Worm (Caenorhabditis elegans) whole organism, early embryonic: ENCODE data around the gene mrpl-40.
"Not testable (repeated sequence)": the region's sequence is repeated elsewhere in the genome, so short reads cannot be mapped to it uniquely, and the experiment has no call there.

Experiments used
- B0310.2 ChIP-seq: sonication (generic microtip); optimal IDR thresholded peaks from 2 replicates; lab custom pipeline; 2016; ENCODE audit warnings: mild to moderate bottlenecking, missing genetic modification characterization, missing compliant biosample characterization
- F13C5.2 ChIP-seq: sonication (generic microtip); optimal IDR thresholded peaks from 2 replicates; lab custom pipeline; 2017; ENCODE audit warnings: mild to moderate bottlenecking, missing genetic modification characterization, inconsistent platforms, missing compliant biosample characterization
- aly-1 ChIP-seq: sonication (generic microtip); optimal IDR thresholded peaks from 2 replicates; lab custom pipeline; 2016; ENCODE audit warnings: missing genetic modification characterization, missing compliant biosample characterization
- ama-1 ChIP-seq: fragments of 150-350 bp; optimal IDR thresholded peaks from 2 replicates; lab custom pipeline; 2014
- ceh-13 ChIP-seq: fragments of 200-800 bp; sonication (Bioruptor generic); optimal IDR thresholded peaks from 2 replicates; lab custom pipeline; 2018; ENCODE audit warnings: mild to moderate bottlenecking, missing genetic modification characterization, missing compliant biosample characterization
- ceh-36 ChIP-seq: sonication (generic microtip); optimal IDR thresholded peaks from 2 replicates; lab custom pipeline; 2016; ENCODE audit warnings: missing genetic modification characterization, inconsistent platforms, missing compliant biosample characterization
- ets-7 ChIP-seq: sonication (generic microtip); optimal IDR thresholded peaks from 2 replicates; lab custom pipeline; 2016; ENCODE audit warnings: missing genotype, missing genetic modification characterization, missing compliant biosample characterization
- flt-1 ChIP-seq: fragments of 200-800 bp; sonication (Bioruptor generic); IDR thresholded peaks from 2 replicates; pipeline ENCODE4 v1.3.6; 2022; ENCODE audit warnings: missing genetic modification characterization, missing compliant biosample characterization
- hmbx-1 ChIP-seq: sonication (generic microtip); optimal IDR thresholded peaks from 2 replicates; lab custom pipeline; 2016; ENCODE audit warnings: mild to moderate bottlenecking, missing genetic modification characterization, missing compliant biosample characterization
- hmg-4 ChIP-seq: fragments of 200-800 bp; sonication (Bioruptor generic); optimal IDR thresholded peaks from 2 replicates; lab custom pipeline; 2018; ENCODE audit warnings: mild to moderate bottlenecking, missing genetic modification characterization, missing compliant biosample characterization
- hnd-1 ChIP-seq: sonication (generic microtip); optimal IDR thresholded peaks from 2 replicates; lab custom pipeline; 2016; ENCODE audit warnings: missing genetic modification characterization, missing compliant biosample characterization
- pes-1 ChIP-seq: fragments of 200-800 bp; sonication (Bioruptor generic); IDR thresholded peaks from 2 replicates; pipeline ENCODE4 v1.3.6; 2022; ENCODE audit warnings: missing genetic modification reagents, missing genetic modification characterization, missing compliant biosample characterization
- scrt-1 ChIP-seq: fragments of 200-800 bp; sonication (Bioruptor generic); IDR thresholded peaks from 2 replicates; pipeline ENCODE4 v1.3.6; 2022; ENCODE audit warnings: missing genetic modification characterization, missing compliant biosample characterization
- sea-1 ChIP-seq: fragments of 200-800 bp; sonication (Bioruptor generic); conservative IDR thresholded peaks from 2 replicates; pipeline ENCODE4 v1.3.6; 2022; ENCODE audit warnings: missing genetic modification characterization, missing compliant biosample characterization
- tbx-11 ChIP-seq: fragments of 200-800 bp; sonication (Bioruptor generic); IDR thresholded peaks from 2 replicates; pipeline ENCODE4 v1.3.6; 2022; ENCODE audit warnings: missing genetic modification characterization, missing compliant biosample characterization
- tbx-37 ChIP-seq: fragments of 200-800 bp; sonication (Bioruptor generic); conservative IDR thresholded peaks from 2 replicates; pipeline ENCODE4 v1.3.6; 2022; ENCODE audit warnings: missing genetic modification reagents, missing genetic modification characterization, missing compliant biosample characterization
- tra-4 ChIP-seq: sonication (generic microtip); optimal IDR thresholded peaks from 2 replicates; lab custom pipeline; 2017; ENCODE audit warnings: missing genetic modification characterization, missing compliant biosample characterization

Gene mrpl-40

DNA sequence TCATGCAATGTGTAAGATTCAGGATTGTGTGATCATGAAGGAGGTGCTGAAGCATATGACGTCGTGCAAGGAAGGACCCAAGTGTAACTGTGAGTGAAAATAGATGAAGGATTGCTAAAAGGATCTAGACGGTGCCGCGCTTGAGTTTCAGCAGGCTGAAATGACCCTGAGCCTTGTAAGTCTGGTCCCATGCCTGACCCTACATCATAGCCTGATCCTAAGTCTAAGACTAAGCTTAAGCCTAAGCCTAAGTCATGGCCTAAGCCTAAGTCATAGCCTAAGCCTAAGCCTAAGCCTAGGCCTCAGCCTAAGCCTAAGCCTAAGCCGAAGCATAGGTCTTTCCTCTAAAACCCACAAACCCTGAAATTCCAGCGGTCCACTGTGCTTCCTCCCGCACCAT is 30.5 kb downstream of the mrpl-40 start:
- TF ChIP-seq ets-7 (tag; lab: Kevin White, UChicago) (no peak), ceh-36 (tag; lab: Kevin White, UChicago) (peak; percentile 45), hnd-1 (no peak), hmbx-1 (tag; lab: Kevin White, UChicago) (no peak)

ce11 chrIII:120199-120598 is 32.8 kb downstream of the mrpl-40 start, which contains the start of gene pals-24:
Gene pals-24 (plus strand): TSS chrIII:120435.
- no peak for TF ChIP-seq ceh-13
- TF ChIP-seq F13C5.2 (tag; lab: Kevin White, UChicago) = no peak
- TF ChIP-seq aly-1 = no peak
- TF ChIP-seq ets-7 (tag; lab: Kevin White, UChicago) = no peak
- no peak for TF ChIP-seq ama-1 (lab: Kevin White, UChicago)
- no peak for TF ChIP-seq flt-1 (GFP tag; lab: Robert Waterston, UW)
- TF ChIP-seq tbx-11 (GFP tag; lab: Robert Waterston, UW) = no peak

- TF ChIP-seq hnd-1; ets-7 (tag; lab: Kevin White, UChicago); sea-1 (GFP tag; lab: Robert Waterston, UW): not testable (repeated sequence)
Observed at ce11 chrIII:121983-122449, 34.7 kb downstream of the mrpl-40 start, which contains the start of gene C29F9.12. Gene C29F9.12 (minus strand): TSS chrIII:122033.

DNA sequence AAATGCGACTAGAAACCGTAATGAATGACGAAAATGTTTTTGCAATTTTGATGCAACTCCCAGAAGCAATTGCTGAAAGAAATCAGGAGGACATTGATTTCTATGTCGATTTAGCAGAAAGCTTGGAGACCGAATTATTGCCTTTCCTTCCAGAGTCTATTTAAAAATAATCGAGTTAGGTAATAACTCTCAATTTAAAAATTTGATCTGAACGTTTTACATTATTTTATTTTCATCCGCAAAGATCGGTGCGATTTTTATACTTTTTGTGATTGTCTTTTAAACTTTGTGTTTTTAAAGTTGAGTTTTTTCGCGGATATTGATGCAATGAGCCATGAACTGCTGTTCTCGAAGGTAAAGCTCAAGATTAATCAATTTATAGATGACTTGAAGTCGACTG is 37.1 kb downstream of the mrpl-40 start, which contains the start of gene pals-23:
Gene pals-23, plus strand, starts transcription at position 301 of the 400 bp plus-strand sequence.
- no peak for TF ChIP-seq flt-1 (GFP tag; lab: Robert Waterston, UW)
- TF ChIP-seq hmg-4 (GFP tag; lab: Kevin White, UChicago) = no peak
- TF ChIP-seq hmbx-1 (tag; lab: Kevin White, UChicago) = no peak
- no peak for TF ChIP-seq sea-1 (GFP tag; lab: Robert Waterston, UW)
- TF ChIP-seq aly-1 = no peak
- no peak for TF ChIP-seq tra-4 (tag; lab: Kevin White, UChicago)
- no peak for TF ChIP-seq pes-1
- no peak for TF ChIP-seq B0310.2
- TF ChIP-seq ets-7 (tag; lab: Kevin White, UChicago) = no peak
- no peak for TF ChIP-seq hnd-1
- no peak for TF ChIP-seq ceh-36 (tag; lab: Kevin White, UChicago)
- TF ChIP-seq F13C5.2 (tag; lab: Kevin White, UChicago) = no peak

ce11 chrIII:130650-131049 is 43.3 kb downstream of the mrpl-40 start, which contains the start of the genes nhr-280 and C29F9.2:
Gene nhr-280 (minus strand): TSS chrIII:130750.
Gene C29F9.2 (plus strand): TSS chrIII:130947.
- no peak for TF ChIP-seq flt-1 (GFP tag; lab: Robert Waterston, UW)
- TF ChIP-seq F13C5.2 (tag; lab: Kevin White, UChicago) = no peak
- no peak for TF ChIP-seq tra-4 (tag; lab: Kevin White, UChicago)

DNA sequence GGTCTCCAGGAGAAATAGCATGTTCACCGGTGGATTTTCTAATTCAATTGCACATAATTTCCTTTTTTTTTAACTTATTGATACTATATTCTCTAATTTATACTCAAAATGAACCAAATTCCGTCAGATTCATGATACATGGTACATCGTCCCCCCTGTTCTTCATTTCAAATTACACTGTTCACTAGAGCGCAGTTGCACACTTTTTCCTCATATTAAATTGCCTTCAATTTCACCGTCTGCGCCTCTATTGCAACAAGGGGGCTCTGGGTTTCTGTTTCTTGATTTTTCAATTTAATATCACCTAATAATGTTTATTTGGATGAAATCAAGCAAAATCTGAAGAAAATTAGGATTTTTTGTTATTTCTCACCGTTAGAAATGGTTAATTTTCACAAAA is 44.3 kb downstream of the mrpl-40 start:
- TF ChIP-seq tra-4 (tag; lab: Kevin White, UChicago) (no peak), hmbx-1 (tag; lab: Kevin White, UChicago) (no peak), F13C5.2 (tag; lab: Kevin White, UChicago) (peak; percentile 31), ceh-13 (no peak), hnd-1 (no peak), hmg-4 (GFP tag; lab: Kevin White, UChicago) (no peak)

DNA sequence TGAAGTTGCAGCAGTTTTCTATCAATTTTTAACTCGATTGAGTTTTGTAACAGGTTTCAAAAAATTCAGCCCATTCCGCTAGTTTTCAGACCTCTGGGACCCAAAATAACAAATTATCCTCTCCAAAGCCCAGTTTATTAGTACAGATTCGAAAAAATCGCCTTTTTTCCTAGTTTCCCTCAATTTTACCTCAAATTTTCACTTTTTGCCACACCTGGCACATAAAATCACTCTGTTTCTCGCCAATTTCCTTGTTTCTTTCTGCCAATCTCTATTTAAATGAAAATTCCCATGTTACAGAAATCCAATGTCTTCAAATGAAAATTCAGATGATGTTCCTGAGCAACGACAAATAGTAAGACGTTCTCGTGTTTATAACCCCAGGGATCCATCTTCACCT is 44.8 kb downstream of the mrpl-40 start, which contains the start of gene pals-22:
Gene pals-22, plus strand, starts transcription at position 301 of the 400 bp plus-strand sequence.
- TF ChIP-seq pes-1 (no peak), scrt-1 (GFP tag; lab: Robert Waterston, UW) (no peak), tra-4 (tag; lab: Kevin White, UChicago) (no peak), B0310.2 (no peak), tbx-37 (no peak), sea-1 (GFP tag; lab: Robert Waterston, UW) (no peak), ets-7 (tag; lab: Kevin White, UChicago) (no peak), ama-1 (lab: Kevin White, UChicago) (no peak), flt-1 (GFP tag; lab: Robert Waterston, UW) (no peak)

DNA sequence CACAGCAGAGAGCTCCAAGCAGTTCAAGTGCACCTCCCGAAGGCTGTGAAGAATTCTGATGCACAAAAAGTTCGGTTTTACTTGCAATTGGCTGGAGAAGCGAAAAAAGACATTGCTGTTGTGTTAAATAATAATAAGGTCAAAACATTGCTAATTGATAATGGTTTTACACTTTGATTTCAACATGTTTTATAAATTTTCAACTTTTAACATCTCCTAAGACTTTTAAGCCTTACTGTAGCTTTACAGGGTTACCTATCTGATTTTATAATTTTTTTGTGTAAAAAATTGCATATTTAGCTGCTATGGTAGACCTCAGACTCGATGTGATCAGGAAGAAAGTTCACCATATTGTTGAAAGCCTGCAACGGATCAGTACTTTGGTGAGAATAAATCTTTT is 46.8 kb downstream of the mrpl-40 start, which contains the start of gene pals-25:
Gene pals-25, plus strand, starts transcription at position 301 of the 400 bp plus-strand sequence.
- TF ChIP-seq tbx-37 (no peak), hnd-1 (no peak), flt-1 (GFP tag; lab: Robert Waterston, UW) (no peak), aly-1 (no peak), hmbx-1 (tag; lab: Kevin White, UChicago) (no peak), B0310.2 (no peak), F13C5.2 (tag; lab: Kevin White, UChicago) (no peak), hmg-4 (GFP tag; lab: Kevin White, UChicago) (no peak), scrt-1 (GFP tag; lab: Robert Waterston, UW) (no peak), sea-1 (GFP tag; lab: Robert Waterston, UW) (no peak)
